Fruit fly (Drosophila melanogaster) whole organism: Measurements from ENCODE around the gene CG42820.

Source experiments
- Dll ChIP-seq: fragments of >200 bp; optimal IDR thresholded peaks from 2 replicates; lab custom pipeline; 2017
- pan ChIP-seq: fragments of >200 bp; optimal IDR thresholded peaks from 2 replicates; lab custom pipeline; 2017
- psq ChIP-seq: fragments of >200 bp; optimal IDR thresholded peaks from 2 replicates; lab custom pipeline; 2017

dm6 chr2L:8372248-8372647, 19.9 kb downstream of the CG42820 start:
- TF ChIP-seq psq (lab: Kevin White, UChicago) (no peak), Dll (lab: Kevin White, UChicago) (no peak), pan (lab: Kevin White, UChicago) (no peak)
